ENCODE assay signal across 1 fruit fly cellular context in genomic region chr2L:10428528-10428927, dm6.
TF ChIP-seq lines count a peak whose summit lies in the region.

CG5188 (plus strand) TSS chr2L:10428829.

TF ChIP-seq in whole organism, embryonic, 481 proteins besides CTCF, POLR2A, EP300 and RAD21 (continued from another document and continues in another):
- TF ChIP-seq Fer1 (GFP tag; optimal IDR thresholded peaks at IDR 0.05; lab: Kevin White, UChicago) (peak; percentile 48), Ssrp (tag; optimal IDR thresholded peaks at IDR 0.05; lab: Kevin White, UChicago) (peak; percentile 26), Atf3 (GFP tag; optimal IDR thresholded peaks at IDR 0.05; lab: Kevin White, UChicago) (no peak), CG6765 (GFP tag; optimal IDR thresholded peaks at IDR 0.05; lab: Kevin White, UChicago) (no peak), slou (GFP tag; optimal IDR thresholded peaks at IDR 0.05; lab: Kevin White, UChicago) (no peak), CG14441 (GFP tag; IDR thresholded peaks at IDR 0.05; lab: Robert Waterston, UW) (no peak), az2 (GFP tag; optimal IDR thresholded peaks at IDR 0.05; lab: Kevin White, UChicago) (peak; percentile 68), CG17568 (GFP tag; optimal IDR thresholded peaks at IDR 0.05; lab: Kevin White, UChicago) (no peak), Trl (optimal IDR thresholded peaks at IDR 0.05; lab: Kevin White, UChicago) (no peak), Trl (GFP tag; optimal IDR thresholded peaks at IDR 0.05; lab: Kevin White, UChicago) (no peak), vvl (GFP tag; IDR thresholded peaks at IDR 0.05; lab: Robert Waterston, UW) (peak; percentile 79), cg (GFP tag; optimal IDR thresholded peaks at IDR 0.05; lab: Kevin White, UChicago) (no peak), CG17361 (GFP tag; IDR thresholded peaks at IDR 0.05; lab: Robert Waterston, UW) (peak; percentile 69; the same call in 2 of the 3 replicates), run (tag; optimal IDR thresholded peaks at IDR 0.05; lab: Kevin White, UChicago) (no peak), CG10209 (GFP tag; optimal IDR thresholded peaks at IDR 0.05; lab: Kevin White, UChicago) (no peak), Rx (GFP tag; IDR thresholded peaks at IDR 0.05; lab: Robert Waterston, UW) (no peak), CG31224 (GFP tag; IDR thresholded peaks at IDR 0.05; lab: Robert Waterston, UW) (0 out of 2 replicates have a peak, but pooled peaks have one; percentile 27), cato (GFP tag; optimal IDR thresholded peaks at IDR 0.05; lab: Kevin White, UChicago; ENCODE audit: borderline replicate concordance) (no peak), CG15479 (GFP tag; optimal IDR thresholded peaks at IDR 0.05; lab: Kevin White, UChicago) (no peak), Deaf1 (tag; optimal IDR thresholded peaks at IDR 0.05; lab: Kevin White, UChicago) (no peak), Usf (GFP tag; optimal IDR thresholded peaks at IDR 0.05; lab: Kevin White, UChicago) (no peak), CG15696 (tag; optimal IDR thresholded peaks at IDR 0.05; lab: Kevin White, UChicago) (peak; percentile 17), CG31388 (GFP tag; optimal IDR thresholded peaks at IDR 0.05; lab: Kevin White, UChicago) (no peak), gcm (GFP tag; optimal IDR thresholded peaks at IDR 0.05; lab: Kevin White, UChicago) (peak; percentile 42), CG14014 (GFP tag; IDR thresholded peaks at IDR 0.05; lab: Robert Waterston, UW) (peak; percentile 35; the same call in 1 of the 2 replicates), CG30431 (GFP tag; optimal IDR thresholded peaks at IDR 0.05; lab: Kevin White, UChicago) (no peak), lov (optimal IDR thresholded peaks at IDR 0.05; lab: Kevin White, UChicago) (no peak), lov (GFP tag; IDR thresholded peaks at IDR 0.05; lab: Robert Waterston, UW) (no peak), Optix (GFP tag; IDR thresholded peaks at IDR 0.05; lab: Robert Waterston, UW) (no peak), ara (GFP tag; IDR thresholded peaks at IDR 0.05; lab: Robert Waterston, UW) (no peak), CG1792 (GFP tag; optimal IDR thresholded peaks at IDR 0.05; lab: Kevin White, UChicago) (no peak), Hr3 (GFP tag; optimal IDR thresholded peaks at IDR 0.05; lab: Kevin White, UChicago) (peak; percentile 9), lmd (GFP tag; IDR thresholded peaks at IDR 0.05; lab: Robert Waterston, UW) (peak; percentile 14; the same call in 1 of the 2 replicates), CG12104 (GFP tag; optimal IDR thresholded peaks at IDR 0.05; lab: Kevin White, UChicago) (no peak), Nf-YB (GFP tag; optimal IDR thresholded peaks at IDR 0.05; lab: Kevin White, UChicago) (peak; percentile 7), CG43689 (GFP tag; IDR thresholded peaks at IDR 0.05; lab: Robert Waterston, UW) (no peak), ase (GFP tag; IDR thresholded peaks at IDR 0.05; lab: Robert Waterston, UW) (no peak), Hr78 (GFP tag; optimal IDR thresholded peaks at IDR 0.05; lab: Kevin White, UChicago) (no peak), CG3838 (GFP tag; optimal IDR thresholded peaks at IDR 0.05; lab: Kevin White, UChicago) (no peak), CG12299 (tag; optimal IDR thresholded peaks at IDR 0.05; lab: Kevin White, UChicago) (no peak), CG15601 (tag; optimal IDR thresholded peaks at IDR 0.05; lab: Kevin White, UChicago) (peak; percentile 31), D (optimal IDR thresholded peaks at IDR 0.05; lab: Kevin White, UChicago) (no peak), D (GFP tag; optimal IDR thresholded peaks at IDR 0.05; lab: Kevin White, UChicago) (no peak), abd-A (tag; optimal IDR thresholded peaks at IDR 0.05; lab: Kevin White, UChicago) (no peak), CG34422 (GFP tag; IDR thresholded peaks at IDR 0.05; lab: Robert Waterston, UW) (peak; percentile 63; the same call in 2 of the 3 replicates), CG10654 (GFP tag; optimal IDR thresholded peaks at IDR 0.05; lab: Kevin White, UChicago) (peak; percentile 26), CG13287 (GFP tag; IDR thresholded peaks at IDR 0.05; lab: Robert Waterston, UW; ENCODE audit: partially characterized antibody) (peak; percentile 62; the same call in 1 of the 2 replicates), ranshi (GFP tag; IDR thresholded peaks at IDR 0.05; lab: Robert Waterston, UW) (peak; percentile 59; the same call in 1 of the 2 replicates), CG1647 (GFP tag; optimal IDR thresholded peaks at IDR 0.05; lab: Kevin White, UChicago) (peak; percentile 21), dpn (GFP tag; optimal IDR thresholded peaks at IDR 0.05; lab: Kevin White, UChicago) (peak; percentile 15 to 56), Hmx (GFP tag; optimal IDR thresholded peaks at IDR 0.05; lab: Kevin White, UChicago) (no peak), lbe (GFP tag; optimal IDR thresholded peaks at IDR 0.05; lab: Kevin White, UChicago) (peak; percentile 14), wdn (GFP tag; IDR thresholded peaks at IDR 0.05; lab: Robert Waterston, UW) (no peak), ken (GFP tag; IDR thresholded peaks at IDR 0.05; lab: Robert Waterston, UW) (peak; percentile 27; the same call in 1 of the 3 replicates), Vsx1 (GFP tag; optimal IDR thresholded peaks at IDR 0.05; lab: Kevin White, UChicago) (no peak), schlank (tag; optimal IDR thresholded peaks at IDR 0.05; lab: Kevin White, UChicago) (no peak), CG2889 (GFP tag; IDR thresholded peaks at IDR 0.05; lab: Robert Waterston, UW) (no peak), Hey (tag; optimal IDR thresholded peaks at IDR 0.05; lab: Kevin White, UChicago) (no peak), ap (GFP tag; IDR thresholded peaks at IDR 0.05; lab: Robert Waterston, UW) (no peak), Tbp (GFP tag; optimal IDR thresholded peaks at IDR 0.05; lab: Kevin White, UChicago) (no peak), Rfx (GFP tag; IDR thresholded peaks at IDR 0.05; lab: Robert Waterston, UW) (peak; percentile 61), ash1 (GFP tag; optimal IDR thresholded peaks at IDR 0.05; lab: Kevin White, UChicago) (no peak), zfh2 (GFP tag; optimal IDR thresholded peaks at IDR 0.05; lab: Kevin White, UChicago) (no peak), CG31365 (tag; optimal IDR thresholded peaks at IDR 0.05; lab: Kevin White, UChicago) (no peak), Spps (tag; optimal IDR thresholded peaks at IDR 0.05; lab: Kevin White, UChicago) (no peak), CG7271 (tag; optimal IDR thresholded peaks at IDR 0.05; lab: Kevin White, UChicago) (peak; percentile 20), shn (GFP tag; optimal IDR thresholded peaks at IDR 0.05; lab: Kevin White, UChicago) (no peak), cas (GFP tag; IDR thresholded peaks at IDR 0.05; lab: Robert Waterston, UW) (no peak), CG1602 (GFP tag; optimal IDR thresholded peaks at IDR 0.05; lab: Kevin White, UChicago) (peak; percentile 45), CG12744 (GFP tag; optimal IDR thresholded peaks at IDR 0.05; lab: Kevin White, UChicago) (no peak), BEAF-32 (GFP tag; optimal IDR thresholded peaks at IDR 0.05; lab: Kevin White, UChicago) (peak; percentile 12), Nf-YC (tag; optimal IDR thresholded peaks at IDR 0.05; lab: Kevin White, UChicago) (peak; percentile 45), D19A (tag; optimal IDR thresholded peaks at IDR 0.05; lab: Kevin White, UChicago) (no peak), corto (GFP tag; optimal IDR thresholded peaks at IDR 0.05; lab: Kevin White, UChicago) (no peak), Aef1 (GFP tag; IDR thresholded peaks at IDR 0.05; lab: Robert Waterston, UW) (peak; percentile 45; the same call in 1 of the 3 replicates), Oli (tag; optimal IDR thresholded peaks at IDR 0.05; lab: Kevin White, UChicago) (peak; percentile 19), peb (GFP tag; IDR thresholded peaks at IDR 0.05; lab: Robert Waterston, UW) (no peak), cad (GFP tag; optimal IDR thresholded peaks at IDR 0.05; lab: Kevin White, UChicago) (no peak), Eip74EF (GFP tag; optimal IDR thresholded peaks at IDR 0.05; lab: Kevin White, UChicago) (peak in 1 of 2 experiments; percentile 29), gsb-n (tag; optimal IDR thresholded peaks at IDR 0.05; lab: Kevin White, UChicago) (no peak), vfl (GFP tag; optimal IDR thresholded peaks at IDR 0.05; lab: Kevin White, UChicago) (peak; percentile 28), CG9727 (GFP tag; optimal IDR thresholded peaks at IDR 0.05; lab: Kevin White, UChicago) (peak; percentile 16), CG10543 (GFP tag; optimal IDR thresholded peaks at IDR 0.05; lab: Kevin White, UChicago) (no peak), Ets65A (GFP tag; lab: Kevin White, UChicago) (no peak), CG7357 (GFP tag; IDR thresholded peaks at IDR 0.05; lab: Robert Waterston, UW) (no peak), gce (GFP tag; IDR thresholded peaks at IDR 0.05; lab: Robert Waterston, UW) (0 out of 3 replicates have a peak, but pooled peaks have one; percentile 48), NfI (GFP tag; optimal IDR thresholded peaks at IDR 0.05; lab: Kevin White, UChicago) (peak; percentile 47), CG1832 (GFP tag; optimal IDR thresholded peaks at IDR 0.05; lab: Kevin White, UChicago) (no peak), CG3847 (GFP tag; IDR thresholded peaks at IDR 0.05; lab: Robert Waterston, UW) (no peak), CG7987 (GFP tag; optimal IDR thresholded peaks at IDR 0.05; lab: Kevin White, UChicago) (no peak), Fer2 (tag; optimal IDR thresholded peaks at IDR 0.05; lab: Kevin White, UChicago) (no peak), zen (tag; optimal IDR thresholded peaks at IDR 0.05; lab: Kevin White, UChicago) (peak; percentile 20), Dref (GFP tag; IDR thresholded peaks at IDR 0.05; lab: Robert Waterston, UW) (no peak), salm (tag; optimal IDR thresholded peaks at IDR 0.05; lab: Kevin White, UChicago) (peak; percentile 7), CG9817 (tag; optimal IDR thresholded peaks at IDR 0.05; lab: Kevin White, UChicago) (no peak), CG32532 (GFP tag; IDR thresholded peaks at IDR 0.05; lab: Robert Waterston, UW) (peak; percentile 75), Camta (GFP tag; optimal IDR thresholded peaks at IDR 0.05; lab: Kevin White, UChicago) (peak; percentile 2), Bteb2 (GFP tag; optimal IDR thresholded peaks at IDR 0.05; lab: Kevin White, UChicago) (no peak), disco-r (GFP tag; optimal IDR thresholded peaks at IDR 0.05; lab: Kevin White, UChicago) (no peak), CG11247 (GFP tag; IDR thresholded peaks at IDR 0.05; lab: Robert Waterston, UW) (no peak), dysf (GFP tag; IDR thresholded peaks at IDR 0.05; lab: Robert Waterston, UW) (no peak; the same call in 2 of the 3 replicates), sr (GFP tag; IDR thresholded peaks at IDR 0.05; lab: Robert Waterston, UW) (no peak), Meics (GFP tag; optimal IDR thresholded peaks at IDR 0.05; lab: Kevin White, UChicago) (no peak), Dip2 (GFP tag; IDR thresholded peaks at IDR 0.05; lab: Robert Waterston, UW) (no peak), bbx (GFP tag; IDR thresholded peaks at IDR 0.05; lab: Robert Waterston, UW; ENCODE audit: partially characterized antibody) (no peak), Six4 (GFP tag; optimal IDR thresholded peaks at IDR 0.05; lab: Kevin White, UChicago) (peak; percentile 10), tin (GFP tag; optimal IDR thresholded peaks at IDR 0.05; lab: Kevin White, UChicago) (peak; percentile 56), br (optimal IDR thresholded peaks at IDR 0.05; lab: Kevin White, UChicago) (no peak), Awh (GFP tag; IDR thresholded peaks at IDR 0.05; lab: Robert Waterston, UW) (no peak), Sox100B (GFP tag; optimal IDR thresholded peaks at IDR 0.05; lab: Kevin White, UChicago) (peak; percentile 53), CG6272 (GFP tag; IDR thresholded peaks at IDR 0.05; lab: Robert Waterston, UW) (no peak), CG10959 (GFP tag; IDR thresholded peaks at IDR 0.05; lab: Robert Waterston, UW) (no peak), CG34376 (GFP tag; optimal IDR thresholded peaks at IDR 0.05; lab: Kevin White, UChicago) (peak; percentile 42), CG9215 (GFP tag; IDR thresholded peaks at IDR 0.05; lab: Robert Waterston, UW) (no peak), CG42726 (GFP tag; IDR thresholded peaks at IDR 0.05; lab: Robert Waterston, UW; ENCODE audit: partially characterized antibody) (no peak), CG11696 (GFP tag; IDR thresholded peaks at IDR 0.05; lab: Robert Waterston, UW) (peak; percentile 64; the same call in 1 of the 2 replicates), mld (GFP tag; IDR thresholded peaks at IDR 0.05; lab: Robert Waterston, UW; ENCODE audit: partially characterized antibody) (no peak), ftz-f1 (GFP tag; optimal IDR thresholded peaks at IDR 0.05; lab: Kevin White, UChicago) (no peak), CkIIα-i1 (GFP tag; IDR thresholded peaks at IDR 0.05; lab: Robert Waterston, UW) (no peak), dati (GFP tag; IDR thresholded peaks at IDR 0.05; lab: Robert Waterston, UW) (no peak), Pdp1 (GFP tag; optimal IDR thresholded peaks at IDR 0.05; lab: Kevin White, UChicago) (peak in 1 of 2 experiments; percentile 98), Doc2 (GFP tag; IDR thresholded peaks at IDR 0.05; lab: Robert Waterston, UW) (no peak), CG11504 (tag; optimal IDR thresholded peaks at IDR 0.05; lab: Kevin White, UChicago) (peak; percentile 65), CG15269 (tag; optimal IDR thresholded peaks at IDR 0.05; lab: Kevin White, UChicago) (peak; percentile 69), HmgZ (tag; optimal IDR thresholded peaks at IDR 0.05; lab: Kevin White, UChicago) (peak; percentile 40), lilli (GFP tag; optimal IDR thresholded peaks at IDR 0.05; lab: Kevin White, UChicago) (peak; percentile 48), HmgD (GFP tag; optimal IDR thresholded peaks at IDR 0.05; lab: Kevin White, UChicago) (no peak), sens-2 (GFP tag; IDR thresholded peaks at IDR 0.05; lab: Robert Waterston, UW) (no peak), ewg (GFP tag; optimal IDR thresholded peaks at IDR 0.05; lab: Kevin White, UChicago) (no peak), CG3726 (GFP tag; IDR thresholded peaks at IDR 0.05; lab: Robert Waterston, UW) (0 out of 3 replicates have a peak, but pooled peaks have one; percentile 35), NFAT (GFP tag; IDR thresholded peaks at IDR 0.05; lab: Robert Waterston, UW) (peak; percentile 74; the same call in 1 of the 2 replicates), CG30020 (tag; optimal IDR thresholded peaks at IDR 0.05; lab: Kevin White, UChicago) (peak; percentile 83), Sin3A (optimal IDR thresholded peaks at IDR 0.05; lab: Kevin White, UChicago) (no peak), CG4820 (GFP tag; optimal IDR thresholded peaks at IDR 0.05; lab: Kevin White, UChicago) (peak; percentile 31), CG5953 (GFP tag; IDR thresholded peaks at IDR 0.05; lab: Robert Waterston, UW) (peak; percentile 54; the same call in 1 of the 2 replicates), dimm (GFP tag; IDR thresholded peaks at IDR 0.05; lab: Robert Waterston, UW) (no peak)
